Worm (Caenorhabditis elegans): ENCODE results near the gene F20A1.4.

ce11 chrV:6982813-6983212 is 38.9 kb downstream of the F20A1.4 start, which contains the start of gene nhr-161:
- TF ChIP-seq rnt-1 (tag; optimal IDR thresholded peaks at IDR 0.05), result no peak
- TF ChIP-seq nhr-237 (tag; optimal IDR thresholded peaks at IDR 0.05), result no peak
- TF ChIP-seq elt-3 (tag; optimal IDR thresholded peaks at IDR 0.05), result no peak
- no peak for TF ChIP-seq lin-35 (GFP tag; optimal IDR thresholded peaks at IDR 0.05)
- TF ChIP-seq ztf-4 (tag; optimal IDR thresholded peaks at IDR 0.05), result no peak

Measured in whole organism, L1 larva.